Worm (Caenorhabditis elegans) whole organism, L1 larva: ENCODE data around the gene F46H5.4.
A peak's percentile ranks its signal among the peaks of the same experiment; 100 is the strongest.

ENCODE experiments used
- elt-2 ChIP-seq: sonication (generic microtip); optimal IDR thresholded peaks from 2 replicates; lab custom pipeline; 2016; ENCODE audit warnings: missing genetic modification characterization, mild to moderate bottlenecking, inconsistent platforms, missing compliant biosample characterization, missing genetic modification reagents
- lin-15B ChIP-seq: fragments of 150-350 bp; sonication (generic microtip); optimal IDR thresholded peaks from 3 replicates; lab custom pipeline; 2014; ENCODE audit warnings: missing biosample characterization, missing genetic modification characterization
- lsy-2 ChIP-seq, 2 experiments: fragments of 150-350 bp; optimal IDR thresholded peaks; 2 replicates each; lab custom pipeline; 2014; ENCODE audit warnings: missing biosample characterization in 2 of 2, missing genetic modification characterization in 2 of 2
- nhr-11 ChIP-seq: fragments of 150-350 bp; optimal IDR thresholded peaks from 2 replicates; lab custom pipeline; 2014; ENCODE audit warnings: missing biosample characterization, missing genetic modification characterization
- nhr-76 ChIP-seq: sonication (generic microtip); optimal IDR thresholded peaks from 2 replicates; lab custom pipeline; 2017; ENCODE audit warnings: missing biosample characterization, missing genetic modification characterization
- nhr-90 ChIP-seq: sonication (generic microtip); optimal IDR thresholded peaks from 2 replicates; lab custom pipeline; 2016; ENCODE audit warnings: mild to moderate bottlenecking, missing genetic modification characterization, missing compliant biosample characterization; ENCODE audit not compliant: poor library complexity
- rnt-1 ChIP-seq: sonication (generic microtip); optimal IDR thresholded peaks from 2 replicates; lab custom pipeline; 2016; ENCODE audit warnings: mild to moderate bottlenecking, missing genetic modification characterization, moderate library complexity, missing compliant biosample characterization
- snpc-4 ChIP-seq: fragments of 150-350 bp; optimal IDR thresholded peaks from 2 replicates; lab custom pipeline; 2014; ENCODE audit warnings: missing biosample characterization, missing genetic modification characterization
- swsn-7 ChIP-seq: sonication (generic microtip); optimal IDR thresholded peaks from 2 replicates; lab custom pipeline; 2016; ENCODE audit warnings: missing genetic modification characterization, missing compliant biosample characterization
- ztf-11 ChIP-seq, 2 experiments: sonication (generic microtip); optimal IDR thresholded peaks; 2 replicates each; lab custom pipeline; 2016 to 2017; ENCODE audit warnings: missing genetic modification characterization in 2 of 2, missing biosample characterization in 1 of 2, missing compliant biosample characterization in 1 of 2

DNA sequence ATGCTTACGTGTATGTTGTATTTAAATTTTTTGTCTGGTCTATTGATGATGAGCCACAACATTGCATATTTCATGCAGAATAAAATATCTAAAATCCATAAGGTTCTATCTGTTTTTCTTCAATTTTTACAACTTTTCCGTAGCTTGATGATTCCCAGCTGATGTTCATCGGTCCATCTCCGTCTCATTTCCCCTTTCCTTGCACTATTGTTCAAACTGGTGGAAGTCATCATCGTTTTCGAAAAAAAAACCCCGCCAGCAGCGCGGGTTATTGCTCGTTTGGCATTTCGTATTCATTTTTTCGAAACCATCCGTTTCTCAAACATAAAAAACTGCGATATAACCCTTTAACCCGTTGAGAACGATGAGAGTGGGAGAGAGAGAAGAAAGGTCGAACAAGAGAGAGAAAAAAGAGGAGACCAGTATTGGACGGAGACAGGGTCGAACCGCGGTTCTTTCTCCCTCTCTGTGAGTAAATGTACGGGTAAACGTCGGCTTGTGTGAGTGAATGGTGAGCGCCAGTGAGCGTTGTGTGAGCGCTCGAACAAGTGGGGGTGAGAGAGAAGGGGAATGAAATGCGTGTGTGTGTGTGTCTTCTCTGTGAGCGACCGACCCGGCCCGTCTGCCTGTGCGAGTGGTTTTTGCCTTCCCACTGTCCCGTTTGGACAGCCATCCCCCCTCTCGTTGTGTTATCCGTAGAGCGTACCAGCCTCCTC is 10.3 kb upstream of the F46H5.4 start:
- TF ChIP-seq lin-15B (tag; lab: Kevin White, UChicago) (peak; percentile 57), rnt-1 (peak; percentile 69), nhr-11 (tag; lab: Kevin White, UChicago) (no peak), nhr-90 (tag; lab: Kevin White, UChicago) (peak; percentile 78), snpc-4 (tag; lab: Kevin White, UChicago) (peak; percentile 40), ztf-11 (tag; optimal IDR thresholded peaks at IDR 0.05; lab: Kevin White, UChicago) (peak in 1 of 2 experiments; percentile 59), elt-2 (peak; percentile 38), swsn-7 (tag; lab: Kevin White, UChicago) (peak; percentile 88), lsy-2 (tag; optimal IDR thresholded peaks at IDR 0.05; lab: Kevin White, UChicago) (peak; percentile 60 to 85), nhr-76 (tag; lab: Kevin White, UChicago) (no peak)
